Fruit fly (Drosophila melanogaster): ENCODE results near the gene CG11816.

DNA sequence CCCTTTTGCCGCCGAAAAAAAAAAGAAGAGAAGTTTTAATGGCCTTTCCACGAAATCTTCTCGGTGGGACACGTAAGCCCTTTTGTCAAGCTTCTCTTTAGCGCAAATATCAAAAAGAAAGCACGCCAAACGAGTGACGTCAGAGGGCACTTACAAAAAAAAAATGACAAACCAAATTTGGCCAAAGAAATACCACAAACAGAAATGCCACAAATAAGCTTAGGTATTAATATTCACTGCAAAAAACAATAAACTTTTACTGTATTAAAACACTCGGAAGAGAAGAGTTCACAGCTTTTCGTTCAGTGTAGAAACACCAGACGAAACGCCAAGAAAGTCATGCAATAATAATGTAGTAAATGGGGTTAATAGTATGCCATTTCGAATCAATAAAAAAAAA lies 12.5 kb upstream of the CG11816 start:
- TF ChIP-seq CG8478 (optimal IDR thresholded peaks at IDR 0.05): no peak
- no peak for TF ChIP-seq usp (GFP tag; optimal IDR thresholded peaks at IDR 0.05)
- TF ChIP-seq psq (optimal IDR thresholded peaks at IDR 0.05): no peak
- TF ChIP-seq pan (optimal IDR thresholded peaks at IDR 0.05): no peak
